Worm (Caenorhabditis elegans): ENCODE data around the gene C41C4.9.

C41C4.9 gene

ce11 chrII:8156845-8157373 is 49.5 kb downstream of the C41C4.9 start, which contains the start of the genes tub-1 and tmem-138:
tub-1 (minus strand) TSS chrII:8156945.
tmem-138 (plus strand) TSS chrII:8157323.
- TF ChIP-seq elt-4 (tag; optimal IDR thresholded peaks at IDR 0.05) (no peak), pha-4 (tag; optimal IDR thresholded peaks at IDR 0.05) (no peak), tbx-2 (tag; optimal IDR thresholded peaks at IDR 0.05) (no peak), ceh-19 (GFP tag; optimal IDR thresholded peaks at IDR 0.05) (no peak), ref-2 (tag; optimal IDR thresholded peaks at IDR 0.05) (no peak), ceh-18 (tag; optimal IDR thresholded peaks at IDR 0.05) (no peak), ets-4 (tag; optimal IDR thresholded peaks at IDR 0.05) (no peak), ceh-48 (tag; optimal IDR thresholded peaks at IDR 0.05) (no peak), hlh-13 (GFP tag; optimal IDR thresholded peaks at IDR 0.05) (no peak), odd-2 (tag; optimal IDR thresholded peaks at IDR 0.05) (no peak), zip-5 (tag; optimal IDR thresholded peaks at IDR 0.05) (no peak), ztf-16 (tag; optimal IDR thresholded peaks at IDR 0.05) (no peak), ceh-9 (tag; optimal IDR thresholded peaks at IDR 0.05) (no peak), fax-1 (tag; optimal IDR thresholded peaks at IDR 0.05) (no peak), ceh-2 (tag; optimal IDR thresholded peaks at IDR 0.05) (no peak), K09A11.1 (tag; optimal IDR thresholded peaks at IDR 0.05; ENCODE audit: insufficient read depth) (no peak)

- no peak for TF ChIP-seq hlh-30 (tag; optimal IDR thresholded peaks at IDR 0.05; ENCODE audit: insufficient read depth)
- no peak for TF ChIP-seq odd-2 (tag; optimal IDR thresholded peaks at IDR 0.05)
- TF ChIP-seq nfya-1 (tag; optimal IDR thresholded peaks at IDR 0.05) = peak; percentile 11
- peak; percentile 2 for TF ChIP-seq unc-42 (tag; optimal IDR thresholded peaks at IDR 0.05)
- TF ChIP-seq fkh-6 (tag; optimal IDR thresholded peaks at IDR 0.05) = no peak
Measured at ce11 chrII:8157991-8158390, 50.5 kb downstream of the C41C4.9 start, which contains the start of gene pch-2. pch-2 (plus strand) TSS chrII:8158349.
